Fruit fly (Drosophila melanogaster) whole organism, adult: ENCODE measurements around the gene mthl7.

Experiments
- CG11617 ChIP-seq: fragments of 200-800 bp; sonication (Bioruptor generic); optimal IDR thresholded peaks from 2 replicates; lab custom pipeline; 2017; ENCODE audit warnings: mild to moderate bottlenecking, missing biosample characterization, missing genetic modification reagents, missing genetic modification characterization
- CG12768 ChIP-seq: fragments of 200-800 bp; sonication (Bioruptor generic); optimal IDR thresholded peaks from 2 replicates; lab custom pipeline; 2017; ENCODE audit warnings: missing biosample characterization, missing genetic modification characterization, mild to moderate bottlenecking, moderate library complexity, missing genetic modification reagents
- CG14711 ChIP-seq: fragments of 200-800 bp; sonication (Bioruptor generic); optimal IDR thresholded peaks from 2 replicates; lab custom pipeline; 2018; ENCODE audit warnings: missing biosample characterization, mild to moderate bottlenecking, missing genetic modification characterization, moderate library complexity
- CG1620 ChIP-seq: fragments of 200-800 bp; sonication (Bioruptor generic); optimal IDR thresholded peaks from 2 replicates; lab custom pipeline; 2016; ENCODE audit warnings: missing biosample characterization, missing genetic modification characterization
- CG33017 ChIP-seq: fragments of 200-800 bp; sonication (Bioruptor generic); optimal IDR thresholded peaks from 2 replicates; lab custom pipeline; 2018; ENCODE audit warnings: missing biosample characterization, mild to moderate bottlenecking, missing genetic modification characterization, moderate library complexity
- CG5204 ChIP-seq: fragments of 200-800 bp; sonication (Bioruptor generic); optimal IDR thresholded peaks from 2 replicates; lab custom pipeline; 2016; ENCODE audit warnings: missing biosample characterization, missing genetic modification characterization
- CG7045 ChIP-seq: fragments of 200-800 bp; sonication (Bioruptor generic); optimal IDR thresholded peaks from 2 replicates; lab custom pipeline; 2017; ENCODE audit warnings: missing biosample characterization, mild to moderate bottlenecking, missing genetic modification characterization
- CG7101 ChIP-seq: fragments of 200-800 bp; sonication (Bioruptor generic); optimal IDR thresholded peaks from 2 replicates; lab custom pipeline; 2018; ENCODE audit warnings: missing biosample characterization, mild to moderate bottlenecking, missing genetic modification characterization, moderate library complexity
- Clk ChIP-seq: fragments of 200-800 bp; sonication (Bioruptor generic); optimal IDR thresholded peaks from 2 replicates; lab custom pipeline; 2017; ENCODE audit warnings: missing biosample characterization, missing genetic modification characterization
- Crg-1 ChIP-seq: fragments of 200-800 bp; sonication (Bioruptor generic); optimal IDR thresholded peaks from 2 replicates; lab custom pipeline; 2016; ENCODE audit warnings: missing biosample characterization, missing genetic modification characterization
- Hr96 ChIP-seq: fragments of 200-800 bp; sonication (Bioruptor generic); optimal IDR thresholded peaks from 2 replicates; lab custom pipeline; 2016; ENCODE audit warnings: missing biosample characterization, missing genetic modification characterization
- Mnt ChIP-seq: fragments of 200-800 bp; sonication (Bioruptor generic); optimal IDR thresholded peaks from 2 replicates; lab custom pipeline; 2016; ENCODE audit warnings: missing biosample characterization, mild to moderate bottlenecking, missing genetic modification characterization
- bab1 ChIP-seq: fragments of 200-800 bp; sonication (Bioruptor generic); optimal IDR thresholded peaks from 3 replicates; lab custom pipeline; 2019; ENCODE audit warnings: missing biosample characterization, mild to moderate bottlenecking, missing genetic modification characterization, moderate library complexity
- cic ChIP-seq: fragments of 200-800 bp; sonication (Bioruptor generic); optimal IDR thresholded peaks from 2 replicates; lab custom pipeline; 2017; ENCODE audit warnings: missing biosample characterization, mild to moderate bottlenecking, missing genetic modification characterization, moderate library complexity
- cnc ChIP-seq, 2 experiments: fragments of >200 bp; optimal IDR thresholded peaks; 2 replicates each; lab custom pipeline; 2017
- kay ChIP-seq: fragments of 200-800 bp; sonication (Bioruptor generic); peaks from one replicate; lab custom pipeline; 2016; ENCODE audit warnings: missing biosample characterization, missing genetic modification characterization, borderline replicate concordance
- ovo ChIP-seq: fragments of 200-800 bp; sonication (Bioruptor generic); optimal IDR thresholded peaks from 2 replicates; lab custom pipeline; 2016; ENCODE audit warnings: missing biosample characterization, missing genetic modification characterization
- pad ChIP-seq: fragments of 200-800 bp; sonication (Bioruptor generic); optimal IDR thresholded peaks from 3 replicates; lab custom pipeline; 2017; ENCODE audit warnings: missing biosample characterization, missing genetic modification characterization, mild to moderate bottlenecking, moderate library complexity, missing genetic modification reagents
- tj ChIP-seq: fragments of 200-800 bp; sonication (Bioruptor generic); optimal IDR thresholded peaks from 3 replicates; lab custom pipeline; 2017; ENCODE audit warnings: missing biosample characterization, mild to moderate bottlenecking, missing genetic modification characterization, moderate library complexity
- toe ChIP-seq: fragments of 200-800 bp; sonication (Bioruptor generic); optimal IDR thresholded peaks from 2 replicates; lab custom pipeline; 2016; ENCODE audit warnings: missing biosample characterization, missing genetic modification characterization

Gene mthl7

DNA sequence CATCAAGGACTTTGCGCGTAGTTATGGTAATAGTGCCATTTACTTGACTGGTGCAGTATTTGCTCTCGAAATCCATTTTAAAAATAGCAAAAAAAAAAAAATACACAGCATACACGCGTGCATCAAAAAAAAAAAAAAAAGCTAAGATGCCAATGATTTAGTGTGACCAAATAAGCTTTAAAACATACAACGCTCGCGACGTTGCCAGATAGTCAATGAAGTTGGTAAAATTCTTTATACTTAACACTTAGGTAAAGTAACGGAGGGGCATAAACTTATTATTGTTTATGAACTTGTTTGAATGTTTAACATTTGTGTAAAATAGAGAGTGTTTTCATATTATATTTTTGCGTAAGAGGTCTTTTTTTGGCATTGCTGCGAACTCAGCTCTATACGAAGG lies 30.3 kb upstream of the mthl7 start, which contains the start of gene tut:
tut (minus strand) TSS at position 148 of the 400 bp plus-strand sequence.
- TF ChIP-seq ovo (GFP tag; lab: Kevin White, UChicago), result no peak
- no peak for TF ChIP-seq cnc (optimal IDR thresholded peaks at IDR 0.05; lab: Kevin White, UChicago)
- TF ChIP-seq CG12768, result no peak
- no peak for TF ChIP-seq kay (GFP tag; lab: Kevin White, UChicago)
- no peak for TF ChIP-seq CG14711 (tag; lab: Kevin White, UChicago)
- no peak for TF ChIP-seq CG1620

DNA sequence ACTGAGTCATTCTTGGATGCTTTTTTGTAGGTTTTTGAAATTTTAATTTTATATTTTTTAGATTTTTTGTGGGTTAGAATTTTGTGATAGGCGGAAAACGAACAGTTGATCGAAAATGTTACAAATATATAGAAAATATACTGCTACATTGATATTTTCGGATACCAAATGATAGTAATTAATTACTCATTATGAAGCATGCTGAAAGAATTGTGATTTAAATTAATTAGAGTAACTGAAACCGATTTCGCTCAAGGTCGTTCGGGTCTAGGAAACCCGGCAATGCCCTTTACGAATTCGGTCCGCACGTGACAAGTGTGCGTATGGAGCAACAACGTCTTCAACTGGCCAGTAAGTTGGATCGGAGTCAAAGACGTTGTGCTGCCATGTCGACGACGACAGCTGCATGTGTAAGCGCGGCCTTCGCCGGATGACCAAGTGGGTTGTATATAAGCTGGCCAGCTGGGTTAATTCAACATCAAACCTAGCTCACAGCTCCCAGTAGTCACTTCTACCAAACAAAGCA lies 22.1 kb upstream of the mthl7 start, which contains the start of the genes CG7366 and CG13679:
CG7366 (minus strand) TSS at position 101 of the 526 bp plus-strand sequence.
CG13679 (plus strand) TSS at position 476 of the 526 bp plus-strand sequence.
- TF ChIP-seq CG11617 (GFP tag; lab: Kevin White, UChicago), result no peak
- no peak for TF ChIP-seq Crg-1 (GFP tag; lab: Kevin White, UChicago)
- TF ChIP-seq cnc (optimal IDR thresholded peaks at IDR 0.05; lab: Kevin White, UChicago), result no peak
- no peak for TF ChIP-seq cic (GFP tag; lab: Kevin White, UChicago)
- no peak for TF ChIP-seq bab1 (GFP tag; lab: Kevin White, UChicago)
- no peak for TF ChIP-seq kay (GFP tag; lab: Kevin White, UChicago)
- no peak for TF ChIP-seq CG7045 (GFP tag; lab: Kevin White, UChicago)
- no peak for TF ChIP-seq toe (GFP tag; lab: Kevin White, UChicago)
- TF ChIP-seq Mnt (GFP tag; lab: Kevin White, UChicago), result no peak
- TF ChIP-seq CG5204 (GFP tag; lab: Kevin White, UChicago), result no peak

DNA sequence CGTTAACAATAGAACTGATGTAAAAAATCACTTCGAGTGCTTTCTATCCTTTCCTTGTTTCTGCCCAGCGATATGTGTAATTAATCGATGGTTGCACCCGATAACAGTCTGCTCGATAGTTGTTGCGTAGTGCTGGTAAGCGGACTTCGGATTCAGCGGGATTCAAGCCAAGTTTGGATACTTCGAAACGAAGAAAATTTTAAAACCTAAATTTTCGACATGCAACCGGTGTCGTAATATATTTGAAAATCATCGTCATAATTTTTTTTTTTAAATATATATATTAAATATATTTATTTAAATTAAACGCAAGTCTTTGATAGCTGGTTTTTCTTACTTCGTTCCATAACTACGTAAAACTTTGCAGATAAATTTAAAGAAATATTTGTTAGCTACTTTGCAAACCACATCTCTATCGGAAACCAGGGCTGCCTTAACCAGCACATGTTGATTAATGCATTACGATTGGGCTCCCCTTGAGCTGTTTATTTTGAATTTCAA lies 17.5 kb upstream of the mthl7 start, which contains the start of the genes UbcE2M and Dhps:
UbcE2M (minus strand) TSS at position 209 of the 501 bp plus-strand sequence.
Dhps (plus strand) TSS at position 429 of the 501 bp plus-strand sequence.
- TF ChIP-seq tj (GFP tag; lab: Kevin White, UChicago), result peak; percentile 62
- peak; percentile 79 for TF ChIP-seq CG14711 (tag; lab: Kevin White, UChicago)
- peak; percentile 75 for TF ChIP-seq bab1 (GFP tag; lab: Kevin White, UChicago)
- peak; percentile 86 for TF ChIP-seq CG11617 (GFP tag; lab: Kevin White, UChicago)
- TF ChIP-seq Clk, result peak; percentile 78
- TF ChIP-seq ovo (GFP tag; lab: Kevin White, UChicago), result peak; percentile 78
- TF ChIP-seq CG7101 (tag; lab: Kevin White, UChicago), result peak; percentile 86
- TF ChIP-seq CG7045 (GFP tag; lab: Kevin White, UChicago), result peak; percentile 92
- TF ChIP-seq cnc (optimal IDR thresholded peaks at IDR 0.05; lab: Kevin White, UChicago), result no peak
- no peak for TF ChIP-seq CG5204 (GFP tag; lab: Kevin White, UChicago)
- peak; percentile 87 for TF ChIP-seq Mnt (GFP tag; lab: Kevin White, UChicago)
- peak; percentile 71 for TF ChIP-seq CG1620
- TF ChIP-seq kay (GFP tag; lab: Kevin White, UChicago), result no peak
- TF ChIP-seq Crg-1 (GFP tag; lab: Kevin White, UChicago), result peak; percentile 69
- peak; percentile 75 for TF ChIP-seq toe (GFP tag; lab: Kevin White, UChicago)
- peak; percentile 77 for TF ChIP-seq pad (GFP tag; lab: Kevin White, UChicago)
- TF ChIP-seq CG12768, result peak; percentile 89
- no peak for TF ChIP-seq Hr96
- peak; percentile 3 for TF ChIP-seq cic (GFP tag; lab: Kevin White, UChicago)
- peak; percentile 65 for TF ChIP-seq CG33017 (tag; lab: Kevin White, UChicago)

DNA sequence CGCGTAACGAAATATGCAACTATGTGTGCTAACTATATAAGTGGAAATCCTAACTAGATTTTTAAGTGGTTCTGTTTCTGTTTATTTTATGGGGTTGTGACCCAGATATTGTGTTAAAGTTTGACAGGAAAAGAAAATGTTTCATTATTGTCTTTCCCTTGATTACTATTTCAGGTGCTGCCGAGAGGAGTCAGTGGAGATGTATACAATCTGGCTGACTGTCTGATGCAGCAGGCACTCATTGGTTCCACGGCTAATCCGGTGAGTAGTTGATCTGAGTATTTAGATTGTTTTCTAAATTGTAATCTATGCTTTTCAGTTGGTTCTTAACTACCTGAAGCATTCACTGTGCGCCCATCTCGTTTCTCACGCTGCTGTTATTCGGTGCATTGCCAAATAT lies 12.7 kb upstream of the mthl7 start, which contains the start of gene CG7387:
CG7387 (minus strand) TSS at position 101 of the 400 bp plus-strand sequence.
- TF ChIP-seq toe (GFP tag; lab: Kevin White, UChicago), result no peak
- TF ChIP-seq CG14711 (tag; lab: Kevin White, UChicago), result no peak
- no peak for TF ChIP-seq cnc (optimal IDR thresholded peaks at IDR 0.05; lab: Kevin White, UChicago)

DNA sequence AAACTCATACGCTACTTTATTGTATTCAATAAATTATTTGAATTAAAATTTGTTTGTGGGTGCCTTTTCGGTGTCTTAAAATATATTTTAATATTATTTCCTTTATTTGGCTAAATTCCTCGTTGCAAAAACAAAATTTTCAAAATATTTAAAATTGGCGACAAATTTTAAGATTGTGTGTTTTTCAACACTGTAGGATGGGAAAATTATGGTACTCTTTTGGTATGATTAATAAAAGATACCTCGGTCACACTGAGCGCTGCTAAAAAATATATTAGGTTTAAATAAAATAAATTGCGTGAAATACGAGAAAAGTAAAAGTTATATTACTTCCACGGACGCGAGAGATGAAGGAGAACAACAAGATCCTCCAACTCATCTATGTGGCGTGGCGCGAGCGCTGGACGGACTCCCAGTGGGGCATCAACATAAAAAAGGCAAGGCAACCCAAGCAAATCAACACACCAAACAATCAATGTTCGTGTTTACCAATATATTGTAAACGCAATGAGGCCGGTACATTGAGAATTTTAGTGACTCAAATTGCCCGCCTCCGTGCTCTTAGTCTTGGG lies 10.8 kb upstream of the mthl7 start, which contains the start of gene MED24:
MED24 (plus strand) TSS at position 229 of the 572 bp plus-strand sequence.
- peak; percentile 23 for TF ChIP-seq bab1 (GFP tag; lab: Kevin White, UChicago)
- no peak for TF ChIP-seq cic (GFP tag; lab: Kevin White, UChicago)
- no peak for TF ChIP-seq CG11617 (GFP tag; lab: Kevin White, UChicago)
- peak; percentile 20 for TF ChIP-seq Mnt (GFP tag; lab: Kevin White, UChicago)
- TF ChIP-seq pad (GFP tag; lab: Kevin White, UChicago), result no peak
- peak; percentile 14 for TF ChIP-seq CG7045 (GFP tag; lab: Kevin White, UChicago)
- peak; percentile 53 for TF ChIP-seq CG14711 (tag; lab: Kevin White, UChicago)
- peak; percentile 9 for TF ChIP-seq CG33017 (tag; lab: Kevin White, UChicago)
- TF ChIP-seq CG7101 (tag; lab: Kevin White, UChicago), result peak; percentile 35

DNA sequence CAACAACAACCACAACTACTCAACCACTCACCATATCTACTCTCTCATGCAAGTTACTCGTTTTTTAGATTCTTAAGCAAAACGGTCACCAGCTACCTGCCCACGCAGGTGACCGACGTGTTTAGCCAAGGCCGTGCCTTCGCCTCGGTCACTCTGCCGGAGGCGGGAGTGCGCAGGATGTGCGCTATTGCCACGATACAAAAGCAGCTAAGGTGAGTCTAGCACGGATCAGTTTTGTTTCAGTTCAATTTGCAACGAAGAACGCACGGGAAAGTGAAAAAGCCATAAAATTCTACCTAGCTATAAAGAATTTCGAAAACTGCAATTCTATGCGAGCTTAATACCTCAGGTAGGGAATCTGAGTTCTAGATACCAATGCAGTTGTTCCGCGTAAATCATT lies 8.9 kb upstream of the mthl7 start:
- TF ChIP-seq CG11617 (GFP tag; lab: Kevin White, UChicago) (no peak), toe (GFP tag; lab: Kevin White, UChicago) (no peak), CG33017 (tag; lab: Kevin White, UChicago) (no peak), ovo (GFP tag; lab: Kevin White, UChicago) (no peak), CG7045 (GFP tag; lab: Kevin White, UChicago) (no peak), CG14711 (tag; lab: Kevin White, UChicago) (no peak), tj (GFP tag; lab: Kevin White, UChicago) (no peak), Hr96 (no peak), cnc (optimal IDR thresholded peaks at IDR 0.05; lab: Kevin White, UChicago) (no peak), CG12768 (no peak), Crg-1 (GFP tag; lab: Kevin White, UChicago) (no peak), CG5204 (GFP tag; lab: Kevin White, UChicago) (no peak), bab1 (GFP tag; lab: Kevin White, UChicago) (no peak)
